Fruit fly (Drosophila melanogaster): Measurements from ENCODE around the gene osa.

Gene osa

DNA sequence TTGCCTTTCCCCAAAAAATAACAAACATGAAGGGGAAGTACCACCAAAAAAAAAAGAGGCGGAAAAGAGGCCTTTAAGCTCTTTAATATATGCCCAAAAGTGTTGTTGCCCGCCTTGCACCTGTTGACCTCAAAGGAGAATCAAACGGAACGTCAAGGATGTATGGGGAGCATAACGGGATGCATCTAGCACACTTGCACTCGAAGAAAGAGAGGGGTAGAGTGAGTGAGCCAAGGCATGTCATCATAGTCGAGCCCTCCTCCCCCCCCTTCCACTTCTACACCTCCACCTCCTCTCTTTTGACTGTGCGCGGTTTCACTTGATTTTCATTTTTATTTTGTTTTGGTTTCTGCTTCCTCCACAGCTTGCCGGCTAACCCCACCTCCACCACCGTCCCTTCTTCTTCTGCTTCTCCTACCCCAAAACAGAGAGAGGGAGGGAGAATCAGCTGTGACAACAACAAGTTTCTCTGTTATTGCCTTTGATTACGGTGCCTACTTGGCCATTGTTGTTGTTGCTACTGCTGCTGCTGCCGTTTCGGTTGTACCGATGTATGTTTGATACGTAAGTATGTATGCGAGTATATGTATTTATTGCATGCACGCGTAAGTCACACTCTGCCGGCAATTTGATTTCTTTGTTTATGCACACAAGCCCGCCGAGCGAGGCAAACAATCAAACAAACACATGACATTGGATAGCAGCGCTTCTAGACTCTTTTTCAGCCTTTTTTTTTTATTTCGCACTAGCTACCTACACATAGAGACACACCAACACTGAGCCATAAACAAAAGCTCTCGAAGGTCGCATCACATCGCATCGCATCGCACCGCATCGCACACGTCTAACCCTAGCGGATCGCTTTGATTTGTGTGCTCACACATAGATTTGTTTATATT lies 5.3 kb downstream of the osa start:
- TF ChIP-seq CG8478 (optimal IDR thresholded peaks at IDR 0.05) (no peak), CTCF (optimal IDR thresholded peaks at IDR 0.05) (no peak)

DNA sequence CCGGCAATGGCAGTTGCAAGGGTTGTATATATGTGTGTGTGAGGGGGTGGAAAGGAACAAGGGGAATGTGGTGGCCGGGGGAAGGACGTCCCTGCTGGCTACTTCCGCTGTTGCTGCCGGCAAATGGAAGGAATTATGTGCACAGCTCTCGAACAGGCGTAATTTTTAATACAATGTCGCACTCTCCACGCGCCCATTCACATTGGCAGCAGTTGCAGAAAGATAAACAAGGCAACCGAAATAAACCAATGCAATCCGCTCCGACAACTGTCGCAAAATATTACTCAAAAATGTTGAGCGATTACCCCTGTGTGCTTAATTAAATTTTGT lies 6.5 kb downstream of the osa start:
- TF ChIP-seq CG8478 (optimal IDR thresholded peaks at IDR 0.05) (no peak), CTCF (optimal IDR thresholded peaks at IDR 0.05) (no peak)

dm6 chr3R:17710900-17711645 lies 7.1 kb downstream of the osa start:
- TF ChIP-seq CTCF (optimal IDR thresholded peaks at IDR 0.05) (no peak), CG8478 (optimal IDR thresholded peaks at IDR 0.05) (no peak)

- TF ChIP-seq CTCF (optimal IDR thresholded peaks at IDR 0.05) = no peak
- TF ChIP-seq CG8478 (optimal IDR thresholded peaks at IDR 0.05) = no peak
Observed at dm6 chr3R:17710418-17710817, 7.7 kb downstream of the osa start.

DNA sequence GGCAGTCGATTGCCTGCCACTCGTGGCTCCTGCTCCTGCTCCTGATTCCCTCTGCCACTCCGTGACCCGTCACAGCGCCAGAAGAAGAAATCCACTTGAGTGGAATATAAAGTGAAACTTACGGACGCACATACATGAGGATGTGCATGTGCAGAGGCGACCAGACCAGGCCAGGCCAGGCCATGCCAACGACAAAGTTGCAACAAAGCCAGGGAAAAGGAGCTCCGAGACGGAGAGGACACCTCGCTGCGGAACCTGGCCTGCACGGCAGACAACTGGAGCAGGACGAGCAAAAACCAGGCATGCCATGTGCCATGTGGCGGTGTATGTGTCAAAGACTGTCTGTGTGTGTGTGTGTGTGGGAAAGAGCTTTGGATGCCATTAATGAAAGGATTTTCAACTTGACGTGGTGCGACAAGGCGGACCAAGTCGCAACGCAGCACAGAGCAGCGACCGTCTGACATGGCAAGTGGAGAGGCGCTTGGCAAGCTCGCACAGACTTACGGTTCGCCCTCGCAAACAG lies 8.5 kb downstream of the osa start:
- TF ChIP-seq CG8478 (optimal IDR thresholded peaks at IDR 0.05) = no peak
- no peak for TF ChIP-seq CTCF (optimal IDR thresholded peaks at IDR 0.05)

DNA sequence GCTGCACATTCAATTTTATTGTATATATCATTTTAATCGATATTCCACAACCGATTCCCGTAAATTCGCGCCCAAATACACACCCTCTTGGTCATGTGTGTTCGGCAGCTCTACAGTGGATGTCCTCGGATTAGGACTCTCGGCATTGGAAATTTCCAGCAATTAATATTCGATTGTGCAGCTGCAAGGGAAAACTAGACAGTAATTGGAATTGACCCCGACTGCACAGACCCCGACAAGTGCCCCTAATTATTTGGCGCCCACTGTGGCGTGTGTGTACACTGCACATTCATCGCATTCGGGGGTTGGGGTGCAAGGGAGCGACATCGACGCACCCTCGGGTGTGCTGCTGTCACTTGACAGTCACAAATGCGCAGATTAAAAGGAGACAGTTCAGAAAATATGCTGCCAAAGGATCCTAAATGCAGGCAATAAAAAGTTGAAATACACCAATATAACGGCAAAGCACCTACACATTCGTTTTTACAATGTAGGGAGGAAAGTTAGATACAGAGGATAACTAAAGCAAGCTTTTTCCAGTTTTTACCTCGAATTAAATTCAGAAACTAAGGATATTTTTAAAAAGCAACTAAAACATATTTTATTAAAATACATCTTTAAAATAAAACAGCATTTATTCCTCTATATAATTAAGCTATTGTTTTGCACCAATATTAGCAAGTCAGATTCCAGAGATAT lies 9.2 kb downstream of the osa start:
- TF ChIP-seq CG8478 (optimal IDR thresholded peaks at IDR 0.05) (no peak), CTCF (optimal IDR thresholded peaks at IDR 0.05) (no peak)

DNA sequence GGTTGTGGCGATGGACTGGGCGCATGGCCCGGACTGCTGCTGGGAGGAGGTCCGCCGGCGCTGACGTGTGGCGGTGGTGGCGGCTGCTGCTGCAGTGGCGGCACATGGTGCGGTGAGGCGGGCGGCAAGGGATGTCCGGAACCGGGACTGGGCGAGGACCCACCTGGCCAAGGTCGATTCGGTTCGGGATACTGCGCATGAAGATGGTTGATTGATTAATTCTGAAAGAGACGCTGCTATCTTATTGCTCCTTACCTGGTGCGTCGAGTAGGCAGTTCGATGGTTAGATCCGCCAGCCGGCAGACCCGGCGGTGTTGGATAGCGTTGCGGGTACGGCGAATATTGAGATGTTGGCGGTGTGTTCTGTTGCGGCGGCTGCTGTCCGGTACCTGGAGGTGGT lies 10.4 kb downstream of the osa start:
- TF ChIP-seq CTCF (optimal IDR thresholded peaks at IDR 0.05) (no peak), CG8478 (optimal IDR thresholded peaks at IDR 0.05) (no peak)

dm6 chr3R:17706971-17707406 lies 11.2 kb downstream of the osa start:
- no peak for TF ChIP-seq CTCF (optimal IDR thresholded peaks at IDR 0.05)
- TF ChIP-seq CG8478 (optimal IDR thresholded peaks at IDR 0.05) = no peak

DNA sequence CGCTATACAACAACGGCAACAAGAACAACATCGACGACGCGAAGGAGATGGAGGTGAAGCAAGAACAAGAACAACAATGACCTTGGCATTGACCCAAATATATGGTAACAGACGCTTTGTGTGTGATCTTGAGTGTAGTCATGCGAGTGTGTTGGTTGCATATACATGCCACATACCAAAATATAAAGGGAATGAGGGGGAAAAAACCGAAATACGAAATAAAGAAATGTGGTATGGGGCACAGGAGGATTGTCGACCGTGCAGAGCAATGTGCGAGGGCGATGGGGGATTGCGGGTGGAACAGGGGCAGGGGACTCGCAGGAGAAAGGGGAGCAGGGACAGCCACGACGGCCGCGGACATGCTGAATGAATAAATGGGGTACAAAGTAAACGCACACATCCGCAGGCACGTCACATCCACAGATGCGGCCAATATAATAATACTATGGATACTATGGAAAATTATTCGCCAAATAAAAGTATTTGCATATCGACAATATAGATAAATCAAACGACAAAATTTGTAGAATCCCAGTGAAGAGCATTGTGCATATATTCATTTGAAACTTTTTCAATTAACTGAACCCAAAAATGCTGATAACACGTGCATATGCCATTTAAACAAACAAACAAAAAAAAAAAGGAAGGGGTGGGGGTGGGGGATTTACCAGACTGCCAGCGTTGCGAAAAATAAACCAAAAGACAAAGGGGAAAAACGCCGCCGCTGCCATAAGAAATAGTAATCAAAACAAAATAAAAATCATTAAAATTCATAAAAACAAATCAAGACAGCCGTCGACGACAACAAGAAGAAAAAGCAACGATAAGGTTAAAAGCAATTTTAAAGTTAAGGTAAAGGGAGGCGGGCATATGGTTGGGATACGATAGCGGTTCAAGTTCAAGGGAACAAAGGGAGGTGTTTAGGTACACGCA lies 12.0 kb downstream of the osa start:
- TF ChIP-seq CTCF (optimal IDR thresholded peaks at IDR 0.05) (no peak), CG8478 (optimal IDR thresholded peaks at IDR 0.05) (no peak)

DNA sequence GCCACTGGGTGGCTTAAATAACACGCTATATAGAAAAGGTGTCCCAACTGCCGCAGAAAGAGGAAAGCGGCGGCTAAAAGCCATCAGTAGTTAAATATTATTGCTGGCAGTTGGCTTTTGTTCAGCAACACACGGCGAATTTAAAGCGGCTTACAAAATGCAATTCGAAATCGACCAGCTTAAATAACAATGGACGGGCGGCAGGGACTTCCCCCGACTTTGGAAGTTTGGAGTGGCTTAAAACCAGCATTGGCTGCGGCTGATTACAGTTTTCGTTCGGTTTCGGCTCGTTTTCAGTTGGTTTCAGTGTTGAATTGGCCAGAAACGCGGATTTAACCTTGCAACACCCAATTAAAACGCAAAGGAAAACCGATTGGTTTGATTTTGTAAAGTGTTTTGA lies 13.0 kb downstream of the osa start:
- no peak for TF ChIP-seq CG8478 (optimal IDR thresholded peaks at IDR 0.05)
- TF ChIP-seq CTCF (optimal IDR thresholded peaks at IDR 0.05) = no peak

dm6 chr3R:17704538-17704854 lies 13.7 kb downstream of the osa start:
- no peak for TF ChIP-seq CTCF (optimal IDR thresholded peaks at IDR 0.05)
- TF ChIP-seq CG8478 (optimal IDR thresholded peaks at IDR 0.05) = no peak

DNA sequence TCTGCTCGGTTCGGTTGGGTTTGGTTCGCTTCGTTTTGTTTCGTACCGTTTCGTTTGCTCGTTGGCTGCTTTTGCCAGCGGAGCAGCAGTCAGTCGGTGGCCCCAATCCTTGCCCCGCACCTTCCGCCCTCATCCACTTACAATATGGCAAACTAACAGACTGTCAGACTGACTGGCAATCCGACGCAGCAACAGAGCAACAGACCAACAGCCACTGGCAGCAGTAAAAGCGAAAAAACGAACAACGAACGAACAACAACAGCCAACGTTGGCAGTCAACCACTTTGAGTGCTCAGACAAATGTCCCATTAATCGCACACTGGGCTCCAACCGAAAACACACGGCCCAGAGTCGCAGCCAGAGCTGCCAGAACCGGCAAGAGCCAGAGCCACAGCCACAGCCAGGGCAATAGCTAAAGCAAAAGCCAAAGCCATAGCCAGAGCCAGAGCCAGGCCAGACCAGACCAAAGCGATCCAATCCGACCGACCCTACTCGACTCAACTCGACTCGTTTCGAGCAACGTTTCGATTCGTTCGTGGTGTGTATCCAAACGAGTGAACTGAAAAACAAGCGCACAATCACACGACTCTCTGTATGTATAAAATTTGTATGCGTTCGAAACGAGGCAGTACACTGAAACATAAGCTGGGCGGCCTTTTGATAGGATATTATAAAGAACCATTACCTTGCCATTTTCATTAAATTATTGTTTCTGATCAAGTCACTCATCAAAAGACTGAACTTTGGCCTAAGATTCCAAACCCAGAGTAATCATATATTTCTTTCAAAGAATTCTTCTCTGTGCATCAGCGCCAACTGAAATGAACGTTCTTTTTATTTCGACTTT lies 14.2 kb downstream of the osa start:
- TF ChIP-seq CTCF (optimal IDR thresholded peaks at IDR 0.05) (no peak), CG8478 (optimal IDR thresholded peaks at IDR 0.05) (no peak)

- TF ChIP-seq CG8478 (optimal IDR thresholded peaks at IDR 0.05) (no peak), CTCF (optimal IDR thresholded peaks at IDR 0.05) (no peak)
Observed at dm6 chr3R:17703024-17703690, 15.0 kb downstream of the osa start.
